Fruit fly (Drosophila melanogaster): ENCODE results near the gene vkg.
A peak's percentile ranks its signal among the peaks of the same experiment; 100 is the strongest.

The vkg gene

DNA sequence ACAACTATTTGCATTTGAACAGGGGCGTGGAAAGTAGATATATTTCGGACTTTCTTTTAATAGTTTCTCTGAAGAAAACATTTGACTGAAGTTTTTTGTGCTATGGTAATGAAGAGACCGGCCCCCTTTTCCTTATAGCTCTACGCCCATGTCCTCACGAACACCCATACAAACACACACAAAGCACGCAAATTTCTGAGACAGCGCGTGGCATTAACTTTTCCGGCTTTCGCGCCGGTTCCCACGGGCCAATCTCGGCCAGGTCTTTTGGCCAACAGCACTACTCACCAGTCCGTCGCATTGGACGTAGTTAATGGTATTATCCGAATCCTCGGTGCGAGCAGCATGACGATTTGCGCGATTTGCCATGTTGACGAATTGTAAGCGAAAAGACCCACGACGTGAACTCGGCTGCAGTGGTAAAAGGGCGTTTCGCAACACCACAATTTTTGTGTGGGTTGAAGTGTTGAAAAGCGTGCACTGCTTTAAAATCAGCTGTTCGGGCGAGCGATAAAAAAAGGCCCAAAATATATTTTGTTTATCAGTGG is 24.4 kb upstream of the vkg start, which contains the start of gene senju:
Gene senju (plus strand): TSS at position 477 of the 548 bp plus-strand sequence.
- TF ChIP-seq Myc (optimal IDR thresholded peaks at IDR 0.05) (peak; percentile 57), sv (GFP tag; optimal IDR thresholded peaks at IDR 0.05) (peak; percentile 75), dl (GFP tag; optimal IDR thresholded peaks at IDR 0.05; ENCODE audit: insufficient read depth in 1 of 2, partially characterized antibody in 2 of 2) (no peak), Sp1 (GFP tag; optimal IDR thresholded peaks at IDR 0.05) (peak; percentile 79), Mio (GFP tag; optimal IDR thresholded peaks at IDR 0.05) (peak; percentile 53), Rel (GFP tag; optimal IDR thresholded peaks at IDR 0.05) (no peak), Rel (tag; optimal IDR thresholded peaks at IDR 0.05) (peak; percentile 98), woc (GFP tag; optimal IDR thresholded peaks at IDR 0.05) (no peak), Abd-B (GFP tag; optimal IDR thresholded peaks at IDR 0.05) (no peak), psq (GFP tag; optimal IDR thresholded peaks at IDR 0.05) (peak; percentile 82), CG9705 (GFP tag; optimal IDR thresholded peaks at IDR 0.05) (peak; percentile 67), Hr78 (GFP tag; optimal IDR thresholded peaks at IDR 0.05) (no peak), Vsx2 (GFP tag; optimal IDR thresholded peaks at IDR 0.05; ENCODE audit: partially characterized antibody) (no peak), Dfd (GFP tag; optimal IDR thresholded peaks at IDR 0.05) (no peak), sage (GFP tag; optimal IDR thresholded peaks at IDR 0.05) (no peak), GATAd (GFP tag; optimal IDR thresholded peaks at IDR 0.05) (no peak), usp (GFP tag; optimal IDR thresholded peaks at IDR 0.05) (no peak), CrebA (GFP tag; optimal IDR thresholded peaks at IDR 0.05; ENCODE audit: borderline replicate concordance) (no peak), foxo (GFP tag; optimal IDR thresholded peaks at IDR 0.05) (peak in 1 of 2 experiments; percentile 92), OdsH (GFP tag; optimal IDR thresholded peaks at IDR 0.05) (peak; percentile 89), HLH106 (tag; optimal IDR thresholded peaks at IDR 0.05) (peak; percentile 59), Hr83 (GFP tag; optimal IDR thresholded peaks at IDR 0.05; ENCODE audit: poor library complexity, severe bottlenecking) (peak; percentile 95), dsf (GFP tag; optimal IDR thresholded peaks at IDR 0.05; ENCODE audit: borderline replicate concordance) (peak; percentile 73), brk (GFP tag; optimal IDR thresholded peaks at IDR 0.05) (no peak), Hnf4 (GFP tag; optimal IDR thresholded peaks at IDR 0.05) (peak; percentile 91), br (GFP tag; optimal IDR thresholded peaks at IDR 0.05) (peak; percentile 93), Jra (GFP tag; optimal IDR thresholded peaks at IDR 0.05) (peak; percentile 91), dmrt93B (GFP tag; optimal IDR thresholded peaks at IDR 0.05) (peak; percentile 57), fru (GFP tag; optimal IDR thresholded peaks at IDR 0.05) (peak; percentile 90), N (GFP tag; optimal IDR thresholded peaks at IDR 0.05) (no peak), pan (optimal IDR thresholded peaks at IDR 0.05) (no peak), jim (GFP tag; optimal IDR thresholded peaks at IDR 0.05) (peak; percentile 43), tai (GFP tag; optimal IDR thresholded peaks at IDR 0.05) (no peak), rgr (GFP tag; optimal IDR thresholded peaks at IDR 0.05) (peak; percentile 90), lola (GFP tag; optimal IDR thresholded peaks at IDR 0.05) (no peak), Dif (GFP tag; optimal IDR thresholded peaks at IDR 0.05; ENCODE audit: partially characterized antibody) (no peak), CG32264 (GFP tag; optimal IDR thresholded peaks at IDR 0.05) (peak; percentile 25), ey (GFP tag; optimal IDR thresholded peaks at IDR 0.05) (peak; percentile 92), h (GFP tag; optimal IDR thresholded peaks at IDR 0.05) (peak; percentile 93)

DNA sequence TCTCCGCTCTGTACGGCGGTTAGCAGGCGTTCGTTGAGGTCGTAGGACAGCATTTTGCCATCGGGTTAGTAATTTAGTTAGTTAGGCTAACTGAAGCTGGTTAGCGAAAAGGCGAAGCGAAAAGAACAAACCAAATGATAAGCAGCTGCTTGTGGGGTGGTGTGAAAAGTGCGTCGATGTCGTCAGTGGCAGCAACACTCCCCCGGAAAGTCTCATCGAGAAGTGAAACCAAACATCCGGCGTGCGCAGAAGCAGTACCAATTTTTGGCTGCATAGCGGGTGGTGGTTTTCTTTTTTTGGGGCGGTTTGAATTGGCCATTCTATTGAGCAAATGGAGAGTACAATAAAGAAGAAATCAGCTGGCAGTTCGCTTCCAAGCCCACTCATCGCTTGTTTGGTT is 22.8 kb upstream of the vkg start, which contains the start of gene CG9121:
Gene CG9121 (minus strand): TSS at position 238 of the 400 bp plus-strand sequence.
- TF ChIP-seq Rel (GFP tag; optimal IDR thresholded peaks at IDR 0.05): no peak
- no peak for TF ChIP-seq Rel (tag; optimal IDR thresholded peaks at IDR 0.05)
- no peak for TF ChIP-seq br (GFP tag; optimal IDR thresholded peaks at IDR 0.05)
- TF ChIP-seq Hr78 (GFP tag; optimal IDR thresholded peaks at IDR 0.05): no peak
- no peak for TF ChIP-seq dl (GFP tag; optimal IDR thresholded peaks at IDR 0.05; ENCODE audit: insufficient read depth in 1 of 2, partially characterized antibody in 2 of 2)
- TF ChIP-seq CG9705 (GFP tag; optimal IDR thresholded peaks at IDR 0.05): no peak
- TF ChIP-seq ey (GFP tag; optimal IDR thresholded peaks at IDR 0.05): no peak
- TF ChIP-seq foxo (GFP tag; optimal IDR thresholded peaks at IDR 0.05): no peak
- no peak for TF ChIP-seq dmrt93B (GFP tag; optimal IDR thresholded peaks at IDR 0.05)
- TF ChIP-seq OdsH (GFP tag; optimal IDR thresholded peaks at IDR 0.05): no peak
- no peak for TF ChIP-seq usp (GFP tag; optimal IDR thresholded peaks at IDR 0.05)
- TF ChIP-seq CG32264 (GFP tag; optimal IDR thresholded peaks at IDR 0.05): no peak
- no peak for TF ChIP-seq CrebA (GFP tag; optimal IDR thresholded peaks at IDR 0.05; ENCODE audit: borderline replicate concordance)
- TF ChIP-seq sv (GFP tag; optimal IDR thresholded peaks at IDR 0.05): no peak
- no peak for TF ChIP-seq Jra (GFP tag; optimal IDR thresholded peaks at IDR 0.05)
- no peak for TF ChIP-seq rgr (GFP tag; optimal IDR thresholded peaks at IDR 0.05)
- TF ChIP-seq Sp1 (GFP tag; optimal IDR thresholded peaks at IDR 0.05): no peak
- no peak for TF ChIP-seq dsf (GFP tag; optimal IDR thresholded peaks at IDR 0.05; ENCODE audit: borderline replicate concordance)

Data from whole organism, wandering third instar larva.